Fruit fly (Drosophila melanogaster) whole organism: ENCODE data around the gene Prat2.

ENCODE experiments used
- CG8478 ChIP-seq: fragments of >200 bp; optimal IDR thresholded peaks from 2 replicates; lab custom pipeline; 2018; ENCODE audit warnings: inconsistent platforms
- Dll ChIP-seq: fragments of >200 bp; optimal IDR thresholded peaks from 2 replicates; lab custom pipeline; 2017
- usp ChIP-seq: fragments of >200 bp; optimal IDR thresholded peaks from 2 replicates; lab custom pipeline; 2017; ENCODE audit warnings: missing biosample characterization, missing genetic modification characterization, mixed read lengths

DNA sequence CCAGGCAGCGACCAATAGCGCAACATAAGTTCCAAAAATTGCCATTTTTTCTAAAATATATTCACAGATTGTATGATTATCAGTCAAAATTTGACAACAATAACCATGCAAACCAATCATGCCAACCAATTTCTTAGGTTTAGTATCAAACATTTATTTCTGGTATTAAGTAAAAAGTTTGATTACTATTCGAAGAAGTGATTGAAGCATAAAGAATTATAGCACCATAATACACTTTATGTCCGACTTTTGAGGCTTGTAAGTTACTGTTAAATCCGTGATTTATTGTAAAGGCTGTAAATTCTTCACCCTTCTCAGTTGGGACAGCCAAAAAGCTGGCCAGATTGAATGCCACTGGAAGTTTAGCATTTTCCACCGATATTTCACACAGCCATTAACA lies 17.2 kb upstream of the Prat2 start, which contains the start of gene CG45413:
- TF ChIP-seq usp (GFP tag; lab: Kevin White, UChicago), result no peak
- no peak for TF ChIP-seq Dll (lab: Kevin White, UChicago)
- TF ChIP-seq CG8478, result no peak
